Worm (Caenorhabditis elegans) whole organism, L4 larva: Measurements from ENCODE around the gene srx-95.
A peak's percentile ranks its signal among the peaks of the same experiment; 100 is the strongest.

Source experiments
- F37D6.2 ChIP-seq: sonication (generic microtip); optimal IDR thresholded peaks from 2 replicates; lab custom pipeline; 2016; ENCODE audit warnings: mild to moderate bottlenecking, missing genetic modification characterization, missing compliant biosample characterization
- F49E8.2 ChIP-seq: sonication (generic microtip); optimal IDR thresholded peaks from 2 replicates; lab custom pipeline; 2016; ENCODE audit warnings: missing compliant biosample characterization, mild to moderate bottlenecking, missing genetic modification characterization, borderline replicate concordance
- T20F7.1 ChIP-seq: fragments of 200-800 bp; sonication (Bioruptor generic); optimal IDR thresholded peaks from 2 replicates; lab custom pipeline; 2018; ENCODE audit warnings: mild to moderate bottlenecking, missing genetic modification characterization, missing compliant biosample characterization
- Y105C5A.15 ChIP-seq: fragments of 200-800 bp; sonication (Bioruptor generic); IDR thresholded peaks from 2 replicates; pipeline ENCODE4 v1.3.6; 2022; ENCODE audit warnings: missing genetic modification characterization, missing compliant biosample characterization
- Y5F2A.4 ChIP-seq: fragments of 200-800 bp; sonication (Bioruptor generic); optimal IDR thresholded peaks from 2 replicates; lab custom pipeline; 2018; ENCODE audit warnings: mild to moderate bottlenecking, missing genetic modification characterization, missing compliant biosample characterization
- aha-1 ChIP-seq: fragments of 150-350 bp; peaks from one replicate; lab custom pipeline; 2014; ENCODE audit warnings: missing biosample characterization, missing genetic modification characterization
- aly-2 ChIP-seq: sonication (generic microtip); optimal IDR thresholded peaks from 2 replicates; lab custom pipeline; 2018; ENCODE audit warnings: missing biosample characterization, missing genetic modification characterization
- ama-1 ChIP-seq: fragments of 150-350 bp; optimal IDR thresholded peaks from 2 replicates; lab custom pipeline; 2014; ENCODE audit warnings: inconsistent platforms, mixed read lengths
- arid-1 ChIP-seq: fragments of 200-800 bp; sonication (Bioruptor generic); conservative IDR thresholded peaks from 2 replicates; pipeline ENCODE4 v1.3.6; 2022; ENCODE audit warnings: missing genetic modification reagents, missing genetic modification characterization, missing compliant biosample characterization
- attf-4 ChIP-seq: sonication (generic microtip); optimal IDR thresholded peaks from 3 replicates; lab custom pipeline; 2017; ENCODE audit warnings: missing biosample characterization, missing genetic modification characterization
- ceh-28 ChIP-seq: fragments of 150-350 bp; optimal IDR thresholded peaks from 2 replicates; lab custom pipeline; 2014; ENCODE audit warnings: missing biosample characterization, missing genetic modification reagents, missing genetic modification characterization
- ceh-44 ChIP-seq: fragments of 200-800 bp; sonication (Bioruptor generic); IDR thresholded peaks from 2 replicates; pipeline ENCODE4 v1.3.6; 2022; ENCODE audit warnings: missing genetic modification reagents, missing genetic modification characterization, missing compliant biosample characterization
- ceh-82 ChIP-seq: sonication (generic microtip); optimal IDR thresholded peaks from 2 replicates; lab custom pipeline; 2017; ENCODE audit warnings: missing biosample characterization, missing genetic modification characterization
- ces-1 ChIP-seq: fragments of 150-350 bp; sonication (generic microtip); optimal IDR thresholded peaks from 4 replicates; lab custom pipeline; 2014; ENCODE audit warnings: missing biosample characterization, missing genetic modification reagents, missing genetic modification characterization
- ctbp-1 ChIP-seq: fragments of 200-800 bp; sonication (Bioruptor generic); IDR thresholded peaks from 2 replicates; pipeline ENCODE4 v1.3.6; 2022; ENCODE audit warnings: missing genetic modification reagents, missing genetic modification characterization, missing compliant biosample characterization
- daf-16 ChIP-seq, 3 experiments: sonication (generic microtip); optimal IDR thresholded peaks; 2 replicates each; lab custom pipeline; 2016 to 2017; ENCODE audit warnings: missing genetic modification characterization in 3 of 3, missing genetic modification reagents in 3 of 3, mild to moderate bottlenecking in 2 of 3, missing compliant biosample characterization in 2 of 3, missing biosample characterization in 1 of 3, moderate library complexity in 1 of 3
- dmd-8 ChIP-seq: fragments of 200-800 bp; sonication (Bioruptor generic); IDR thresholded peaks from 2 replicates; pipeline ENCODE4 v1.3.6; 2022; ENCODE audit warnings: missing genetic modification characterization, missing compliant biosample characterization
- duxl-1 ChIP-seq: sonication (generic microtip); optimal IDR thresholded peaks from 2 replicates; lab custom pipeline; 2016; ENCODE audit warnings: mild to moderate bottlenecking, missing genetic modification characterization, moderate library complexity, missing compliant biosample characterization; ENCODE audit not compliant: poor library complexity
- egl-43 ChIP-seq: fragments of 200-800 bp; sonication (Bioruptor generic); IDR thresholded peaks from 2 replicates; pipeline ENCODE4 v1.3.6; 2022; ENCODE audit warnings: missing genetic modification reagents, missing genetic modification characterization, missing compliant biosample characterization
- fkh-10 ChIP-seq: fragments of 150-350 bp; optimal IDR thresholded peaks from 2 replicates; lab custom pipeline; 2014; ENCODE audit warnings: missing biosample characterization, missing genetic modification reagents, missing genetic modification characterization
- fos-1 ChIP-seq: fragments of 150-350 bp; optimal IDR thresholded peaks from 2 replicates; lab custom pipeline; 2014; ENCODE audit warnings: missing biosample characterization, missing genetic modification characterization
- hif-1 ChIP-seq, 2 experiments: sonication (generic microtip); optimal IDR thresholded peaks; 2 replicates each; lab custom pipeline; 2016 to 2017; ENCODE audit warnings: missing compliant biosample characterization in 2 of 2, missing genetic modification characterization in 2 of 2, missing genetic modification reagents in 2 of 2, missing genotype in 2 of 2, mild to moderate bottlenecking in 1 of 2
- hlh-11 ChIP-seq: fragments of 200-800 bp; sonication (Bioruptor generic); optimal IDR thresholded peaks from 2 replicates; lab custom pipeline; 2018; ENCODE audit warnings: mild to moderate bottlenecking, missing genetic modification characterization, missing compliant biosample characterization
- hmg-1.1 ChIP-seq: fragments of 200-800 bp; sonication (Bioruptor generic); IDR thresholded peaks from 2 replicates; pipeline ENCODE4 v1.3.6; 2022; ENCODE audit warnings: missing genetic modification reagents, missing genetic modification characterization, missing compliant biosample characterization
- lim-7 ChIP-seq: fragments of 200-800 bp; sonication (Bioruptor generic); IDR thresholded peaks from 2 replicates; pipeline ENCODE4 v1.3.6; 2022; ENCODE audit warnings: missing genetic modification characterization, missing compliant biosample characterization
- lin-13 ChIP-seq: fragments of 150-350 bp; optimal IDR thresholded peaks from 2 replicates; lab custom pipeline; 2014; ENCODE audit warnings: missing biosample characterization, missing genetic modification reagents, missing genetic modification characterization
- lsy-2 ChIP-seq, 2 experiments: fragments of 150-350 bp in 1 of 2; sonication (generic microtip) in 1 of 2; optimal IDR thresholded peaks; 2 replicates each; lab custom pipeline; 2014 to 2017; ENCODE audit warnings: missing biosample characterization in 2 of 2, missing genetic modification characterization in 2 of 2
- madf-9 ChIP-seq: fragments of 200-800 bp; sonication (Bioruptor generic); conservative IDR thresholded peaks from 2 replicates; pipeline ENCODE4 v1.3.6; 2022; ENCODE audit warnings: missing genetic modification reagents, missing genetic modification characterization, missing compliant biosample characterization
- mdt-29 ChIP-seq: fragments of 200-800 bp; sonication (Bioruptor generic); IDR thresholded peaks from 2 replicates; pipeline ENCODE4 v1.3.6; 2022; ENCODE audit warnings: missing genetic modification reagents, missing genetic modification characterization, missing compliant biosample characterization
- mes-2 ChIP-seq: sonication (generic microtip); optimal IDR thresholded peaks from 2 replicates; lab custom pipeline; 2016; ENCODE audit warnings: missing genotype, mild to moderate bottlenecking, missing genetic modification characterization, missing compliant biosample characterization; ENCODE audit not compliant: poor library complexity, severe bottlenecking
- mxl-2 ChIP-seq: fragments of 200-800 bp; sonication (Bioruptor generic); conservative IDR thresholded peaks from 2 replicates; pipeline ENCODE4 v1.3.6; 2022; ENCODE audit warnings: missing genetic modification reagents, missing genetic modification characterization, missing compliant biosample characterization
- nhr-10 ChIP-seq: fragments of 150-350 bp; optimal IDR thresholded peaks from 2 replicates; lab custom pipeline; 2014; ENCODE audit warnings: missing biosample characterization, missing genetic modification characterization
- nhr-237 ChIP-seq: sonication (generic microtip); optimal IDR thresholded peaks from 2 replicates; lab custom pipeline; 2017; ENCODE audit warnings: missing biosample characterization, missing genetic modification characterization
- nhr-25 ChIP-seq: sonication (generic microtip); optimal IDR thresholded peaks from 2 replicates; lab custom pipeline; 2017; ENCODE audit warnings: missing genetic modification characterization, mild to moderate bottlenecking, missing compliant biosample characterization, antibody characterized with exemption, moderate library complexity, borderline replicate concordance; ENCODE audit not compliant: insufficient read depth
- nhr-28 ChIP-seq: fragments of 150-350 bp; optimal IDR thresholded peaks from 2 replicates; lab custom pipeline; 2014; ENCODE audit warnings: missing biosample characterization, missing genetic modification characterization
- nhr-6 ChIP-seq: fragments of 150-350 bp; optimal IDR thresholded peaks from 2 replicates; lab custom pipeline; 2014; ENCODE audit warnings: missing biosample characterization, missing genetic modification characterization
- nhr-76 ChIP-seq: fragments of 150-350 bp; optimal IDR thresholded peaks from 2 replicates; lab custom pipeline; 2014; ENCODE audit warnings: missing biosample characterization, missing genetic modification characterization
- pha-4 ChIP-seq, 2 experiments: fragments of 150-350 bp in 1 of 2; fragments of 200-800 bp in 1 of 2; sonication (Bioruptor generic) in 1 of 2; IDR thresholded peaks in 1 of 2; optimal IDR thresholded peaks in 1 of 2; 2 replicates each; pipeline versions ENCODE4 v1.3.6 to Lab custom; 2014 to 2022; ENCODE audit warnings: missing genetic modification characterization in 2 of 2, missing genetic modification reagents in 2 of 2, missing biosample characterization in 1 of 2, missing compliant biosample characterization in 1 of 2
- php-3 ChIP-seq: fragments of 200-800 bp; sonication (Bioruptor generic); IDR thresholded peaks from 2 replicates; pipeline ENCODE4 v1.3.6; 2022; ENCODE audit warnings: missing genetic modification reagents, missing genetic modification characterization, missing compliant biosample characterization
- rbr-2 ChIP-seq: sonication (generic microtip); optimal IDR thresholded peaks from 2 replicates; lab custom pipeline; 2016; ENCODE audit warnings: missing genotype, missing genetic modification characterization, missing compliant biosample characterization
- sdz-12 ChIP-seq: fragments of 200-800 bp; sonication (Bioruptor generic); optimal IDR thresholded peaks from 2 replicates; lab custom pipeline; 2018; ENCODE audit warnings: mild to moderate bottlenecking, missing genetic modification characterization, missing compliant biosample characterization
- skn-1 ChIP-seq: fragments of 150-350 bp; optimal IDR thresholded peaks from 2 replicates; lab custom pipeline; 2014; ENCODE audit warnings: missing biosample characterization, missing genetic modification characterization
- spr-1 ChIP-seq: sonication (generic microtip); optimal IDR thresholded peaks from 2 replicates; lab custom pipeline; 2016; ENCODE audit warnings: mild to moderate bottlenecking, missing genetic modification characterization, missing compliant biosample characterization
- spr-3 ChIP-seq: fragments of 200-800 bp; sonication (Bioruptor generic); optimal IDR thresholded peaks from 2 replicates; lab custom pipeline; 2018; ENCODE audit warnings: mild to moderate bottlenecking, missing genetic modification characterization, missing compliant biosample characterization
- tag-97 ChIP-seq: fragments of 200-800 bp; sonication (Bioruptor generic); IDR thresholded peaks from 2 replicates; pipeline ENCODE4 v1.3.6; 2022; ENCODE audit warnings: missing genetic modification characterization, missing compliant biosample characterization
- tra-1 ChIP-seq: fragments of 200-800 bp; sonication (Bioruptor generic); IDR thresholded peaks from 2 replicates; pipeline ENCODE4 v1.3.6; 2022; ENCODE audit warnings: missing genetic modification reagents, missing genetic modification characterization, missing compliant biosample characterization
- unc-39 ChIP-seq: sonication (generic microtip); optimal IDR thresholded peaks from 2 replicates; lab custom pipeline; 2017; ENCODE audit warnings: missing biosample characterization, missing genetic modification characterization
- zag-1 ChIP-seq: fragments of 150-350 bp; optimal IDR thresholded peaks from 2 replicates; lab custom pipeline; 2014; ENCODE audit warnings: missing biosample characterization, missing genetic modification characterization
- zfp-2 ChIP-seq: sonication (generic microtip); optimal IDR thresholded peaks from 2 replicates; lab custom pipeline; 2016; ENCODE audit warnings: mild to moderate bottlenecking, missing genetic modification characterization, missing compliant biosample characterization
- zip-11 ChIP-seq: fragments of 200-800 bp; sonication (Bioruptor generic); IDR thresholded peaks from 2 replicates; pipeline ENCODE4 v1.3.6; 2022; ENCODE audit warnings: missing genetic modification characterization, missing compliant biosample characterization
- zip-2 ChIP-seq: fragments of 150-350 bp; optimal IDR thresholded peaks from 2 replicates; lab custom pipeline; 2014; ENCODE audit warnings: missing biosample characterization, missing genetic modification characterization

srx-95 gene

ce11 chrII:6741428-6741827 is 13.1 kb downstream of the srx-95 start, which contains the start of gene exos-8 (continued):
- TF ChIP-seq nhr-6 (tag; lab: Kevin White, UChicago) (no peak), hmg-1.1 (peak; percentile 58; the same call in 1 of the 2 replicates), zag-1 (tag; lab: Kevin White, UChicago) (no peak), aly-2 (tag; lab: Kevin White, UChicago) (no peak), lsy-2 (tag; optimal IDR thresholded peaks at IDR 0.05; lab: Kevin White, UChicago) (peak in 1 of 2 experiments; percentile 85), ctbp-1 (GFP tag; lab: Robert Waterston, UW) (no peak), sdz-12 (no peak), fkh-10 (GFP tag; lab: Kevin White, UChicago) (no peak), zip-2 (tag; lab: Kevin White, UChicago) (no peak), aha-1 (tag; lab: Kevin White, UChicago) (no peak), duxl-1 (tag; lab: Kevin White, UChicago) (no peak), F49E8.2 (tag; lab: Kevin White, UChicago) (no peak), nhr-25 (tag; lab: Kevin White, UChicago) (no peak), mes-2 (tag; lab: Kevin White, UChicago) (peak; percentile 96), mdt-29 (GFP tag; lab: Robert Waterston, UW) (no peak), arid-1 (GFP tag; lab: Robert Waterston, UW) (no peak), rbr-2 (peak; percentile 65), hif-1 (tag; optimal IDR thresholded peaks at IDR 0.05; lab: Kevin White, UChicago) (peak in 1 of 2 experiments; percentile 78), F37D6.2 (tag; lab: Kevin White, UChicago) (no peak), spr-3 (GFP tag; lab: Kevin White, UChicago) (no peak), unc-39 (no peak), ama-1 (lab: Kevin White, UChicago) (no peak), ceh-28 (tag; lab: Kevin White, UChicago) (no peak), nhr-237 (tag; lab: Kevin White, UChicago) (no peak), nhr-76 (no peak), pha-4 (GFP tag; IDR thresholded peaks at IDR 0.05; lab: Robert Waterston, UW) (no peak), pha-4 (tag; optimal IDR thresholded peaks at IDR 0.05; lab: Kevin White, UChicago) (no peak), madf-9 (GFP tag; lab: Robert Waterston, UW) (no peak; the same call in 1 of the 2 replicates), ces-1 (GFP tag; lab: Kevin White, UChicago) (no peak), lim-7 (GFP tag; lab: Robert Waterston, UW) (no peak), egl-43 (GFP tag; lab: Robert Waterston, UW) (no peak), mxl-2 (GFP tag; lab: Robert Waterston, UW) (no peak), attf-4 (tag; lab: Kevin White, UChicago) (no peak), zfp-2 (tag; lab: Kevin White, UChicago) (no peak), nhr-28 (tag; lab: Kevin White, UChicago) (peak; percentile 66), nhr-10 (no peak), lin-13 (GFP tag; lab: Kevin White, UChicago) (peak; percentile 33), ceh-44 (GFP tag; lab: Robert Waterston, UW) (no peak), php-3 (GFP tag; lab: Robert Waterston, UW) (no peak), zip-11 (GFP tag; lab: Robert Waterston, UW) (no peak), hlh-11 (tag; lab: Kevin White, UChicago) (peak; percentile 21), tag-97 (no peak), dmd-8 (GFP tag; lab: Robert Waterston, UW) (no peak), Y105C5A.15 (GFP tag; lab: Robert Waterston, UW) (no peak), Y5F2A.4 (GFP tag; lab: Kevin White, UChicago) (no peak), ceh-82 (no peak), skn-1 (tag; lab: Kevin White, UChicago) (no peak), spr-1 (tag; lab: Kevin White, UChicago) (no peak), T20F7.1 (GFP tag; lab: Kevin White, UChicago) (peak; percentile 77), fos-1 (tag; lab: Kevin White, UChicago) (no peak), daf-16 (GFP tag; optimal IDR thresholded peaks at IDR 0.05; lab: Kevin White, UChicago) (no peak), daf-16 (tag; optimal IDR thresholded peaks at IDR 0.05; lab: Kevin White, UChicago) (no peak), tra-1 (no peak)
